Worm (Caenorhabditis elegans) whole organism, young adult: ENCODE results near the gene srbc-84.
"Not testable (repeated sequence)": the region's sequence is repeated elsewhere in the genome, so short reads cannot be mapped to it uniquely, and the experiment has no call there.

ENCODE experiments used
- B0035.1 ChIP-seq: sonication (generic microtip); optimal IDR thresholded peaks from 2 replicates; lab custom pipeline; 2016; ENCODE audit warnings: missing genetic modification characterization, mild to moderate bottlenecking, missing compliant biosample characterization, missing genotype, missing genetic modification reagents
- B0261.1 ChIP-seq: sonication (generic microtip); optimal IDR thresholded peaks from 2 replicates; lab custom pipeline; 2016; ENCODE audit warnings: mild to moderate bottlenecking, missing genetic modification characterization, moderate library complexity, missing compliant biosample characterization
- F33H1.4 ChIP-seq: fragments of 200-800 bp; sonication (Bioruptor generic); IDR thresholded peaks from 2 replicates; pipeline ENCODE4 v1.3.6; 2022; ENCODE audit warnings: missing genetic modification reagents, missing genetic modification characterization, missing compliant biosample characterization
- F49E8.2 ChIP-seq: sonication (generic microtip); optimal IDR thresholded peaks from 3 replicates; lab custom pipeline; 2017; ENCODE audit warnings: missing genetic modification characterization, mild to moderate bottlenecking, missing compliant biosample characterization, antibody characterized with exemption, moderate library complexity; ENCODE audit not compliant: insufficient read depth
- F55B11.4 ChIP-seq: sonication (generic microtip); optimal IDR thresholded peaks from 2 replicates; lab custom pipeline; 2016; ENCODE audit warnings: missing compliant biosample characterization, missing genetic modification characterization, borderline replicate concordance; ENCODE audit not compliant: insufficient read depth
- Y56A3A.18 ChIP-seq: fragments of 200-800 bp; sonication (Bioruptor generic); IDR thresholded peaks from 2 replicates; pipeline ENCODE4 v1.3.6; 2022; ENCODE audit warnings: missing genetic modification reagents, missing genetic modification characterization, missing compliant biosample characterization
- Y95B8A.8 ChIP-seq: fragments of 200-800 bp; sonication (Bioruptor generic); IDR thresholded peaks from 2 replicates; pipeline ENCODE4 v1.3.6; 2022; ENCODE audit warnings: missing genetic modification reagents, missing genetic modification characterization, missing compliant biosample characterization
- ama-1 ChIP-seq, 3 experiments: fragments of 150-350 bp in 1 of 3; sonication (generic microtip) in 2 of 3; optimal IDR thresholded peaks; 2 replicates each; lab custom pipeline; 2014 to 2018; ENCODE audit warnings: missing biosample characterization in 2 of 3, missing genetic modification characterization in 2 of 3, missing genetic modification reagents in 2 of 3
- attf-6 ChIP-seq: fragments of 200-800 bp; sonication (Bioruptor generic); IDR thresholded peaks from 2 replicates; pipeline ENCODE4 v1.3.6; 2022; ENCODE audit warnings: missing genetic modification reagents, missing genetic modification characterization, missing compliant biosample characterization
- ceh-100 ChIP-seq: fragments of 200-800 bp; sonication (Bioruptor generic); IDR thresholded peaks from 2 replicates; pipeline ENCODE4 v1.3.6; 2022; ENCODE audit warnings: missing genetic modification reagents, missing genetic modification characterization, missing compliant biosample characterization
- ceh-91 ChIP-seq: fragments of 200-800 bp; sonication (Bioruptor generic); IDR thresholded peaks from 2 replicates; pipeline ENCODE4 v1.3.6; 2022; ENCODE audit warnings: missing genetic modification reagents, missing genetic modification characterization, missing compliant biosample characterization
- chd-7 ChIP-seq: sonication (generic microtip); optimal IDR thresholded peaks from 2 replicates; lab custom pipeline; 2016; ENCODE audit warnings: mild to moderate bottlenecking, missing genetic modification characterization, moderate library complexity, missing compliant biosample characterization
- die-1 ChIP-seq: sonication (generic microtip); optimal IDR thresholded peaks from 2 replicates; lab custom pipeline; 2016; ENCODE audit warnings: missing genotype, mild to moderate bottlenecking, missing genetic modification characterization, missing compliant biosample characterization
- dox-1 ChIP-seq: fragments of 200-800 bp; sonication (Bioruptor generic); IDR thresholded peaks from 2 replicates; pipeline ENCODE4 v1.3.6; 2022; ENCODE audit warnings: missing genetic modification reagents, missing genetic modification characterization, missing compliant biosample characterization
- efl-1 ChIP-seq: fragments of 150-350 bp; optimal IDR thresholded peaks from 2 replicates; lab custom pipeline; 2014; ENCODE audit warnings: missing biosample characterization, missing genetic modification reagents, missing genetic modification characterization
- egl-44 ChIP-seq: fragments of 200-800 bp; sonication (Bioruptor generic); IDR thresholded peaks from 2 replicates; pipeline ENCODE4 v1.3.6; 2022; ENCODE audit warnings: missing genetic modification reagents, missing genetic modification characterization, missing compliant biosample characterization
- ekl-4 ChIP-seq: fragments of 200-800 bp; sonication (Bioruptor generic); IDR thresholded peaks from 2 replicates; pipeline ENCODE4 v1.3.6; 2022; ENCODE audit warnings: missing genetic modification reagents, missing genetic modification characterization, missing compliant biosample characterization
- hlh-12 ChIP-seq: sonication (generic microtip); optimal IDR thresholded peaks from 2 replicates; lab custom pipeline; 2016; ENCODE audit warnings: missing genetic modification characterization, missing compliant biosample characterization
- hmg-1.2 ChIP-seq: fragments of 200-800 bp; sonication (Bioruptor generic); IDR thresholded peaks from 2 replicates; pipeline ENCODE4 v1.3.6; 2022; ENCODE audit warnings: missing genetic modification reagents, missing genetic modification characterization, missing compliant biosample characterization
- let-607 ChIP-seq, 2 experiments: fragments of 200-800 bp in 1 of 2; sonication (Bioruptor generic) in 1 of 2; sonication (generic microtip) in 1 of 2; optimal IDR thresholded peaks; 2 replicates each; lab custom pipeline; 2016 to 2018; ENCODE audit warnings: mild to moderate bottlenecking in 2 of 2, missing compliant biosample characterization in 2 of 2, missing genetic modification characterization in 2 of 2, moderate library complexity in 2 of 2, missing genotype in 1 of 2
- lin-26 ChIP-seq: fragments of 200-800 bp; sonication (Bioruptor generic); IDR thresholded peaks from 2 replicates; pipeline ENCODE4 v1.3.6; 2022; ENCODE audit warnings: missing genetic modification reagents, missing genetic modification characterization, missing compliant biosample characterization
- lin-35 ChIP-seq, 3 experiments: fragments of 150-350 bp in 2 of 3; sonication (generic microtip) in 1 of 3; optimal IDR thresholded peaks; 2 replicates each; lab custom pipeline; 2014 to 2018; ENCODE audit warnings: missing biosample characterization in 3 of 3, missing genetic modification characterization in 3 of 3, missing genetic modification reagents in 3 of 3
- lin-40 ChIP-seq: sonication (generic microtip); optimal IDR thresholded peaks from 2 replicates; lab custom pipeline; 2016; ENCODE audit warnings: missing genetic modification characterization, mild to moderate bottlenecking, missing compliant biosample characterization, missing genotype, missing genetic modification reagents
- madf-10 ChIP-seq: sonication (generic microtip); optimal IDR thresholded peaks from 2 replicates; lab custom pipeline; 2016; ENCODE audit warnings: mild to moderate bottlenecking, missing genetic modification characterization, missing compliant biosample characterization
- mcd-1 ChIP-seq: fragments of 200-800 bp; sonication (Bioruptor generic); IDR thresholded peaks from 2 replicates; pipeline ENCODE4 v1.3.6; 2022; ENCODE audit warnings: missing genetic modification reagents, missing genetic modification characterization, missing compliant biosample characterization
- mxl-1 ChIP-seq: sonication (generic microtip); optimal IDR thresholded peaks from 2 replicates; lab custom pipeline; 2016; ENCODE audit warnings: missing genetic modification characterization, missing compliant biosample characterization
- nfyb-1 ChIP-seq: fragments of 200-800 bp; sonication (Bioruptor generic); IDR thresholded peaks from 2 replicates; pipeline ENCODE4 v1.3.6; 2022; ENCODE audit warnings: missing genetic modification reagents, missing genetic modification characterization, missing compliant biosample characterization
- nhr-80 ChIP-seq: sonication (generic microtip); optimal IDR thresholded peaks from 2 replicates; lab custom pipeline; 2016; ENCODE audit warnings: missing genetic modification characterization, missing compliant biosample characterization
- nhr-90 ChIP-seq: sonication (generic microtip); optimal IDR thresholded peaks from 2 replicates; lab custom pipeline; 2016; ENCODE audit warnings: missing genotype, mild to moderate bottlenecking, missing genetic modification characterization, missing compliant biosample characterization
- pbrm-1 ChIP-seq: fragments of 200-800 bp; sonication (Bioruptor generic); IDR thresholded peaks from 2 replicates; pipeline ENCODE4 v1.3.6; 2022; ENCODE audit warnings: missing genetic modification reagents, missing genetic modification characterization, missing compliant biosample characterization
- rec-8 ChIP-seq, 2 experiments: sonication (generic microtip); optimal IDR thresholded peaks; 2 replicates each; lab custom pipeline; 2016; ENCODE audit warnings: mild to moderate bottlenecking in 2 of 2, missing genetic modification characterization in 2 of 2, missing genetic modification reagents in 2 of 2, missing genotype in 2 of 2, missing biosample characterization in 1 of 2, missing compliant biosample characterization in 1 of 2, moderate library complexity in 1 of 2
- rpc-1 ChIP-seq, 2 experiments: fragments of 150-350 bp in 1 of 2; sonication (generic microtip) in 1 of 2; optimal IDR thresholded peaks; 2 replicates each; lab custom pipeline; 2014 to 2018; ENCODE audit warnings: missing biosample characterization in 1 of 2, missing genetic modification characterization in 1 of 2, missing genetic modification reagents in 1 of 2, missing genotype in 1 of 2
- snpc-1.1 ChIP-seq: sonication (generic microtip); optimal IDR thresholded peaks from 2 replicates; lab custom pipeline; 2017; ENCODE audit warnings: missing genetic modification characterization, mild to moderate bottlenecking, missing compliant biosample characterization, antibody characterized with exemption, moderate library complexity, missing genotype, missing genetic modification reagents; ENCODE audit not compliant: insufficient read depth
- snpc-4 ChIP-seq, 5 experiments: fragments of 150-350 bp in 1 of 5; sonication (generic microtip) in 4 of 5; optimal IDR thresholded peaks; 2 replicates each; lab custom pipeline; 2014 to 2018; ENCODE audit warnings: missing genetic modification characterization in 5 of 5, missing biosample characterization in 3 of 5, antibody characterized with exemption in 2 of 5, mild to moderate bottlenecking in 2 of 5, missing compliant biosample characterization in 2 of 5, missing genotype in 2 of 5, moderate library complexity in 2 of 5, missing genetic modification reagents in 1 of 5
- tbp1 ChIP-seq: fragments of 200-800 bp; sonication (Bioruptor generic); optimal IDR thresholded peaks from 2 replicates; lab custom pipeline; 2018; ENCODE audit warnings: mild to moderate bottlenecking, missing genetic modification characterization, missing compliant biosample characterization
- tlf-1 ChIP-seq: fragments of 200-800 bp; sonication (Bioruptor generic); optimal IDR thresholded peaks from 2 replicates; lab custom pipeline; 2018; ENCODE audit warnings: mild to moderate bottlenecking, missing genetic modification characterization, missing compliant biosample characterization
- zim-3 ChIP-seq: sonication (generic microtip); optimal IDR thresholded peaks from 2 replicates; lab custom pipeline; 2017; ENCODE audit warnings: mild to moderate bottlenecking, missing genetic modification characterization, moderate library complexity, missing compliant biosample characterization
- ztf-18 ChIP-seq: sonication (generic microtip); optimal IDR thresholded peaks from 2 replicates; lab custom pipeline; 2016; ENCODE audit warnings: missing genotype, mild to moderate bottlenecking, missing genetic modification characterization, missing compliant biosample characterization
- ztf-25 ChIP-seq: fragments of 200-800 bp; sonication (Bioruptor generic); IDR thresholded peaks from 2 replicates; pipeline ENCODE4 v1.3.6; 2022; ENCODE audit warnings: missing genetic modification reagents, missing genetic modification characterization, missing compliant biosample characterization

srbc-84 gene

ce11 chrV:16333412-16333811, 34.6 kb downstream of the srbc-84 start, which contains the start of gene srh-167:
srh-167 (plus strand) TSS chrV:16333712.
- TF ChIP-seq mxl-1 (no peak), let-607 (tag; optimal IDR thresholded peaks at IDR 0.05; lab: Kevin White, UChicago) (no peak), ceh-100 (GFP tag; lab: Robert Waterston, UW) (no peak), ceh-91 (GFP tag; lab: Robert Waterston, UW) (no peak), hmg-1.2 (GFP tag; lab: Robert Waterston, UW) (no peak)

ce11 chrV:16336326-16336725, 37.6 kb downstream of the srbc-84 start, which contains the start of gene srw-87:
srw-87 (plus strand) TSS chrV:16336626.
- no peak for TF ChIP-seq F33H1.4 (GFP tag; lab: Robert Waterston, UW)
- no peak for TF ChIP-seq hlh-12 (tag; lab: Kevin White, UChicago)
- no peak for TF ChIP-seq lin-35 (GFP tag; optimal IDR thresholded peaks at IDR 0.05; lab: Kevin White, UChicago)
- no peak for TF ChIP-seq ama-1 (optimal IDR thresholded peaks at IDR 0.05; lab: Kevin White, UChicago)
- TF ChIP-seq ama-1 (GFP tag; optimal IDR thresholded peaks at IDR 0.05; lab: Kevin White, UChicago): no peak
- no peak for TF ChIP-seq F55B11.4 (tag; lab: Kevin White, UChicago)
- TF ChIP-seq efl-1 (GFP tag; lab: Kevin White, UChicago): no peak

ce11 chrV:16338287-16339092, 39.7 kb downstream of the srbc-84 start, which contains the start of gene slc-9B.2:
slc-9B.2 (plus strand) TSS chrV:16339042.
- TF ChIP-seq zim-3 (peak; percentile 53), madf-10 (tag; lab: Kevin White, UChicago) (peak; percentile 49), egl-44 (GFP tag; lab: Robert Waterston, UW) (0 out of 2 replicates have a peak, but pooled peaks have one; percentile 31), Y95B8A.8 (GFP tag; lab: Robert Waterston, UW) (0 out of 2 replicates have a peak, but pooled peaks have one; percentile 11), snpc-1.1 (tag; lab: Kevin White, UChicago) (peak; percentile 18), nfyb-1 (GFP tag; lab: Robert Waterston, UW) (peak; percentile 82), ztf-18 (tag; lab: Kevin White, UChicago) (peak; percentile 60), dox-1 (GFP tag; lab: Robert Waterston, UW) (peak; percentile 69; the same call in 1 of the 2 replicates), B0035.1 (tag; lab: Kevin White, UChicago) (peak; percentile 25), efl-1 (GFP tag; lab: Kevin White, UChicago) (peak; percentile 2), rec-8 (tag; optimal IDR thresholded peaks at IDR 0.05; lab: Kevin White, UChicago) (peak in 1 of 2 experiments; percentile 11), F49E8.2 (tag; lab: Kevin White, UChicago) (peak; percentile 54), tbp1 (GFP tag; lab: Kevin White, UChicago) (peak; percentile 85), let-607 (tag; optimal IDR thresholded peaks at IDR 0.05; lab: Kevin White, UChicago) (peak in 1 of 2 experiments; percentile 24), mxl-1 (peak; percentile 16), B0261.1 (peak; percentile 75), chd-7 (peak; percentile 23), ceh-100 (GFP tag; lab: Robert Waterston, UW) (peak; percentile 10; the same call in 1 of the 2 replicates), attf-6 (peak; percentile 76; the same call in 1 of the 2 replicates), ekl-4 (peak; percentile 66), snpc-4 (tag; optimal IDR thresholded peaks at IDR 0.05; lab: Kevin White, UChicago) (peak; percentile 7 to 77 (median 42)), rpc-1 (optimal IDR thresholded peaks at IDR 0.05; lab: Kevin White, UChicago) (peak; percentile 63), rpc-1 (tag; optimal IDR thresholded peaks at IDR 0.05; lab: Kevin White, UChicago) (peak; percentile 80), nhr-80 (peak; percentile 69), mcd-1 (GFP tag; lab: Robert Waterston, UW) (peak; percentile 54), pbrm-1 (GFP tag; lab: Robert Waterston, UW) (peak; percentile 62; the same call in 1 of the 2 replicates), ztf-25 (GFP tag; lab: Robert Waterston, UW) (0 out of 2 replicates have a peak, but pooled peaks have one; percentile 40), nhr-90 (tag; lab: Kevin White, UChicago) (peak; percentile 41), die-1 (tag; lab: Kevin White, UChicago) (peak; percentile 46), lin-26 (GFP tag; lab: Robert Waterston, UW) (peak; percentile 81; the same call in 1 of the 2 replicates), lin-40 (peak; percentile 25), tlf-1 (GFP tag; lab: Kevin White, UChicago) (peak; percentile 21), Y56A3A.18 (peak; percentile 60; the same call in 1 of the 2 replicates)
- TF ChIP-seq snpc-4 (GFP tag; optimal IDR thresholded peaks at IDR 0.05; lab: Kevin White, UChicago): not testable (repeated sequence)
